Worm (Caenorhabditis elegans): ENCODE data around the gene F46B3.8.

F46B3.8 gene

DNA sequence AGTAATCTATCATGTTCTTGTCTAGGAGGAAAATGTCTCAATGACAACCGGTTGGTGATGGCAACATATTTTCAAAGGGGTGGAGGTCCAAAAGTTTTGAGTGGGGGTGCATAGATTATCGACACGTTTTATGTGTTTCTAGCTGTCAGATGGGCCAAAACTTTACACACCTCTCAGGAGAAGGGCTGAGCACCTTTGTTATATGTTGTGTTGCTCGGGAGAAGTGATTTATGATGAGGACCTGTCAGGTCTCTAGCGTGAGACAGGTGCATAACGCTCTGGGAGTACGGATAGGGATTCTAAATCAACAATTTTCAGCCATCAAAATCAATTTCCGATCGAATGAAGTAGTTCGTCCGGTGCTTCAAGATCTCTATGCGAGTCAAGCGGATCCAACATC lies 33.7 kb upstream of the F46B3.8 start:
- no peak for TF ChIP-seq lin-15B (tag; optimal IDR thresholded peaks at IDR 0.05)
- TF ChIP-seq nhr-28 (tag; optimal IDR thresholded peaks at IDR 0.05), result no peak

ce11 chrV:20655174-20655573 lies 32.2 kb upstream of the F46B3.8 start:
- no peak for TF ChIP-seq mab-9 (GFP tag; IDR thresholded peaks at IDR 0.05)

DNA sequence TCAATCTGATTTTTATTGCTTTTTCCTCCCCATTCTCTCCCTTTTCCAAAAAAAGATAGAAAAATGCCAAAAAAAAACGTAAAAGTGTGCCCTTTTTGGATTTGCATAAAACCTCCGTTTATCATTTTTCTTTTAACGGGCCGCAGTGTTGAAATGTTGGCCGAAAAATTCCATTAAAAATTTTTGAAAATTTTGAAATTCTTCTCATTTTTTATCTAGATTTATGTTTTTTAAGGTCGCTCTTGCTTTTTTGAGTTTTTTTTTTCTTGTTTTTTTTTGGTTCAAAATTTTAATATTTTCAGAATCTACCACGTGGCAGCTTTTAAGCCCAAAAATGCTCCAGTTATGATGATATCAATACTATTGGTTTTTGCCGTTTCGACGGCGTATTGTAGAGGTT lies 31.4 kb upstream of the F46B3.8 start, which contains the start of gene mnr-1:
mnr-1 (plus strand) TSS at position 301 of the 400 bp plus-strand sequence.
- no peak for TF ChIP-seq Y116A8C.19 (tag; optimal IDR thresholded peaks at IDR 0.05; ENCODE audit: borderline replicate concordance)
- TF ChIP-seq tlp-1 (tag; optimal IDR thresholded peaks at IDR 0.05), result no peak
- TF ChIP-seq nhr-19 (GFP tag; conservative IDR thresholded peaks at IDR 0.05), result no peak
- no peak for TF ChIP-seq lin-13 (GFP tag; optimal IDR thresholded peaks at IDR 0.05)
- TF ChIP-seq hlh-17 (GFP tag; optimal IDR thresholded peaks at IDR 0.05; ENCODE audit: borderline replicate concordance), result no peak
- TF ChIP-seq ama-1 (optimal IDR thresholded peaks at IDR 0.05), result no peak
- TF ChIP-seq vab-15 (tag; optimal IDR thresholded peaks at IDR 0.05), result no peak

- TF ChIP-seq fkh-10 (GFP tag; optimal IDR thresholded peaks at IDR 0.05), result peak; percentile 32
- TF ChIP-seq tlp-1 (tag; optimal IDR thresholded peaks at IDR 0.05), result no peak
- TF ChIP-seq ztf-11 (tag; optimal IDR thresholded peaks at IDR 0.05), result no peak
- TF ChIP-seq aly-2 (tag; optimal IDR thresholded peaks at IDR 0.05), result no peak
Observed at ce11 chrV:20651923-20652322, 29.0 kb upstream of the F46B3.8 start.

DNA sequence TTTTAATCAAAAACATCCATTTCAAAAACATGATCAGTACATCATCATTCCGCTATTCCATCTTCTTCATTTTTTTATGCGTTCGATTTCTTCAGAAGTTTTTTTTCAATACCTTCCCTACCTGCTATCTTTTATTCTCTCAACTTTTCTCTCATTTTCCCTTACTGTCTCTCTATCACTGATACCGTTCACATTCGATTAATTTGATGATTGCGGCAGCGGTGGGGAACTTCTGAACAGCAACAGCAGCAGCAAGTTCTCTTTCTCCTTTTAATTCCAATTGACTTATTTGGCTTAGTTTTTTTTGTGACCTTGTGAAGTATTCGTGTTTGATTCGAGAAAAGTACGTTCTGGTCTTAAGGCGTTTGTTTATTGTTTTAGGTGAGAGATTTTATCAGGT lies 25.9 kb upstream of the F46B3.8 start:
- no peak for TF ChIP-seq alr-1 (tag; optimal IDR thresholded peaks at IDR 0.05; ENCODE audit: borderline replicate concordance)
- TF ChIP-seq blmp-1 (tag; optimal IDR thresholded peaks at IDR 0.05), result peak; percentile 23
- peak; percentile 31 for TF ChIP-seq lin-14 (GFP tag; optimal IDR thresholded peaks at IDR 0.05)
- TF ChIP-seq elt-3 (tag; optimal IDR thresholded peaks at IDR 0.05), result peak in 1 of 6 experiments; percentile 30

- TF ChIP-seq mab-9 (GFP tag; IDR thresholded peaks at IDR 0.05) (0 out of 2 replicates have a peak, but pooled peaks have one; percentile 10), hlh-17 (GFP tag; optimal IDR thresholded peaks at IDR 0.05; ENCODE audit: borderline replicate concordance) (no peak)
Observed at ce11 chrV:20645479-20645878, 22.5 kb upstream of the F46B3.8 start.

- no peak for TF ChIP-seq ama-1 (optimal IDR thresholded peaks at IDR 0.05)
- TF ChIP-seq ets-5 (GFP tag; IDR thresholded peaks at IDR 0.05), result no peak
- TF ChIP-seq xbp-1 (tag; optimal IDR thresholded peaks at IDR 0.05), result no peak
- TF ChIP-seq Y116A8C.19 (tag; optimal IDR thresholded peaks at IDR 0.05; ENCODE audit: borderline replicate concordance), result no peak
- TF ChIP-seq hlh-4 (tag; optimal IDR thresholded peaks at IDR 0.05), result peak; percentile 60
- no peak for TF ChIP-seq zip-4 (GFP tag; optimal IDR thresholded peaks at IDR 0.05)
- peak; percentile 7 for TF ChIP-seq fkh-8 (tag; optimal IDR thresholded peaks at IDR 0.05)
- TF ChIP-seq F16B12.6 (tag; optimal IDR thresholded peaks at IDR 0.05), result no peak
Observed at ce11 chrV:20641896-20642295, 18.9 kb upstream of the F46B3.8 start, which contains the start of gene srxa-15. srxa-15 (plus strand) TSS chrV:20642196.

ce11 chrV:20639294-20639693 lies 16.3 kb upstream of the F46B3.8 start, which contains the start of gene srxa-14:
srxa-14 (plus strand) TSS chrV:20639594.
- no peak for TF ChIP-seq unc-30 (tag; optimal IDR thresholded peaks at IDR 0.05)
- no peak for TF ChIP-seq grh-1 (GFP tag; IDR thresholded peaks at IDR 0.05)
- TF ChIP-seq pqm-1 (tag; optimal IDR thresholded peaks at IDR 0.05), result no peak
- TF ChIP-seq nhr-47 (tag; optimal IDR thresholded peaks at IDR 0.05), result no peak
- no peak for TF ChIP-seq nhr-11 (tag; optimal IDR thresholded peaks at IDR 0.05)
- no peak for TF ChIP-seq dpl-1 (GFP tag; optimal IDR thresholded peaks at IDR 0.05)
- TF ChIP-seq unc-130 (tag; optimal IDR thresholded peaks at IDR 0.05), result no peak
- TF ChIP-seq irx-1 (tag; optimal IDR thresholded peaks at IDR 0.05), result no peak
- no peak for TF ChIP-seq rnt-1 (tag; optimal IDR thresholded peaks at IDR 0.05)
- no peak for TF ChIP-seq nhr-12 (tag; optimal IDR thresholded peaks at IDR 0.05)
- no peak for TF ChIP-seq isw-1 (GFP tag; IDR thresholded peaks at IDR 0.05)
- no peak for TF ChIP-seq jun-1 (tag; optimal IDR thresholded peaks at IDR 0.05)
- no peak for TF ChIP-seq lir-3 (tag; optimal IDR thresholded peaks at IDR 0.05; ENCODE audit: poor library complexity)
- TF ChIP-seq sox-4 (tag; optimal IDR thresholded peaks at IDR 0.05), result no peak
- TF ChIP-seq mab-9 (GFP tag; IDR thresholded peaks at IDR 0.05), result no peak
